Worm (Caenorhabditis elegans): ENCODE data around the gene K08D8.3.

Gene K08D8.3

DNA sequence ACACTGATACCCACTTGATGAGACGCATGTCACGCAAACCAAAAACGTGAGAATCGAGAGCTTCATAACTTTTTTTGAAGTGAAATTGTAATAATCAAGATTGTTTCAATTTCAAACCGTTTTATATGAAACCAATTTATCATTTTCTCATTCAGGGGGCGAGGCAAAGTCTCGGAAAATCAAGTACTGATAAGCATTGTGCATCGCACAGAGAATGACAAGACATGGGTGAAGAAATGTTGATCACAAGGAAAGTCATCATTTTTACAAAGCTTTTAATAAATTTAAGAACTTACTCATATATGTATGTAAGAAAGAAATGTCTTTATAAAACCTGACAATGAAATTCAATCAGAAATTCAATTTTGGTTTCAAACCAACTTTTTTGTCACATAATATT is at the start of gene K08D8.3:
K08D8.3 (minus strand) TSS at position 131 of the 400 bp plus-strand sequence.
- no peak for TF ChIP-seq unc-62 (GFP tag; optimal IDR thresholded peaks at IDR 0.05)

DNA sequence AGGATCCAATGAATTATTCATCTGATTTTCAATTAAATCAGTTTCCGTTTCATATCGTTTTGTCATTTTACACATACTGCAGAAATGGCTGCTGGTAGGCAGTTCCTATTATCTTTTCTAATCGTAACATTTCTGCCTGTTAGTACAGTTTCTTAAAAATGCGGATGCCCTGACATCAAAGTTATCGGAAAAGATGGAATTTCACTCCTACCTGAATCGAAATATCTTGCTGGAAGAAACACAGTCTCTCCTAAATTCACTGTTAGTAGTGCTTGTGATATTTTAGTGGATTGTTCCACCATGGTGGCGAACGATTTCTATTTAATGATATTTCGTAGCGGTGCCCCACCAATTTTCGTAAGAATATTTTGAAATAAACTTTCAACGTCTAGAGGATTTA is 42.0 kb upstream of the K08D8.3 start, which contains the start of gene F55G11.10:
F55G11.10 (plus strand) TSS at position 301 of the 400 bp plus-strand sequence.
- no peak for TF ChIP-seq unc-62 (GFP tag; optimal IDR thresholded peaks at IDR 0.05)

- no peak for TF ChIP-seq unc-62 (GFP tag; optimal IDR thresholded peaks at IDR 0.05)
Measured at ce11 chrIV:12946488-12946887, 40.0 kb upstream of the K08D8.3 start, which contains the start of gene F55G11.1. Gene F55G11.1, minus strand, starts transcription at chrIV:12946588.

- no peak for TF ChIP-seq unc-62 (GFP tag; optimal IDR thresholded peaks at IDR 0.05)
Measured at ce11 chrIV:12942633-12943032, 36.2 kb upstream of the K08D8.3 start, which contains the start of gene dct-19. Gene dct-19, plus strand, starts transcription at chrIV:12942933.

DNA sequence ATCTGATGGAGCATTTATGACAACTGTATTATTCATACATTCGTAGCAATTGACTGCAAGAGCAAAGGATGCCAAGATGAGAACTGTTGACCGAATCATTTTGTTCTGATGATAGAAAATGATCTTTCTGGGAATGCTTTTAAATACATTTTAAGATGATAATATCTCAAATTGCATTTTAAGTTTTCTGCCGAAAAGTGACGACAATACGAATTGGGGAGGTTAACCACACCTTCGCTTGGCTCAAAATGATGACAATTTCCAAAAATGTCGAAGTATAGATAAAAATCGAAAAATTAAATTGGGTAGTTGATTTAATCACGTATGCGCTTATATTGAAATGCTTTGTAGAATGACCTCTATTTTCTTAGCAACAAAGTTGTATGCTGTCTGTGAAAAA is 34.8 kb upstream of the K08D8.3 start, which contains the start of gene dod-24:
dod-24 (minus strand) TSS at position 101 of the 400 bp plus-strand sequence.
- no peak for TF ChIP-seq unc-62 (GFP tag; optimal IDR thresholded peaks at IDR 0.05)

ce11 chrIV:12936221-12936776 is 29.8 kb upstream of the K08D8.3 start, which contains the start of the genes cld-1 and dod-21:
Gene cld-1, minus strand, starts transcription at chrIV:12936271.
Gene dod-21, plus strand, starts transcription at chrIV:12936738.
- TF ChIP-seq unc-62 (GFP tag; optimal IDR thresholded peaks at IDR 0.05): no peak

- TF ChIP-seq unc-62 (GFP tag; optimal IDR thresholded peaks at IDR 0.05): no peak
Measured at ce11 chrIV:12926639-12927038, 20.2 kb upstream of the K08D8.3 start, which contains the start of gene srlf-5. Gene srlf-5, minus strand, starts transcription at chrIV:12926739.

DNA sequence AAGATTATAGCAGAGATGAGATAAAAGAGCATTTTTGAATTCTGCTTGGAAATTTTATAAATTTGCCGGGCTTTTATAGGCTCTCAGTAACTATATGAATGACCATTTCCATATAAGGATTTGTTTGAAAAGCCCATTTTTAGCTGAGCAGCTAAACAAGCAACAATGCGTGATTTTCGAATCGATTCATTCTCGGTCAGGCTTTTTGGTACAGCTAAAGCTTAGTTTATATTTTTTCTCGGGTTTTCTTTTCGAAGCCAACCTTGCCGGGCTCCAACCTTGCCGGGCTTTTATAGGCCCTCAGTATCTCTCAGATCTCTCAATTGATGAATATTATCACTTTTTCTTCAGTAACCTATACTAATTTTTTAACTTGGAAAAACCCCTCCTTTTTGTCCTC is 17.9 kb upstream of the K08D8.3 start, which contains the start of gene srlf-4:
srlf-4 (minus strand) TSS at position 101 of the 400 bp plus-strand sequence.
- TF ChIP-seq unc-62 (GFP tag; optimal IDR thresholded peaks at IDR 0.05): no peak

DNA sequence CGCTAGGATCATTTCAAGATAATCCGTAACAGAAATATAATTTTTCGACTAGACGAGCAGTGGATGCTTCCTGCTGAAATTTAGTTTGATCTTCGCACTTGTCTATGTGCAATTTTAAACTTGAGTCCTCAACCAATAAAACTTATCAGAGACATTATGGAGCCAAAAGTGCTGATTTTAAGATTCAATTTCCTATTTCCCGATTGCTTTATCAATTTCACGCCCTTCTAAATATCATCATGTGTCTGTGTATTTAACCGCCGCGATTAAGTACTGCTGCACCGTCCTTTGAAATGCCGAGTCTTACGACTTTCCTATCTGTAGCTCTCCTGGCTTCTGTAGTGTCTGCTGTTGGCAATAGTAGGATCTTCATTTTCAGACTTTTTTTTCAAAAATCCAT is 14.6 kb upstream of the K08D8.3 start, which contains the start of gene C32H11.4:
C32H11.4 (plus strand) TSS at position 238 of the 400 bp plus-strand sequence.
- no peak for TF ChIP-seq unc-62 (GFP tag; optimal IDR thresholded peaks at IDR 0.05)

- TF ChIP-seq unc-62 (GFP tag; optimal IDR thresholded peaks at IDR 0.05): no peak
Measured at ce11 chrIV:12920553-12920952, 14.1 kb upstream of the K08D8.3 start.

- TF ChIP-seq unc-62 (GFP tag; optimal IDR thresholded peaks at IDR 0.05): no peak
Measured at ce11 chrIV:12918256-12918655, 11.8 kb upstream of the K08D8.3 start, which contains the start of gene C32H11.3. Gene C32H11.3, plus strand, starts transcription at chrIV:12918556.

ce11 chrIV:12915479-12915878 is 9.0 kb upstream of the K08D8.3 start, which contains the start of gene srz-15:
Gene srz-15, plus strand, starts transcription at chrIV:12915779.
- no peak for TF ChIP-seq unc-62 (GFP tag; optimal IDR thresholded peaks at IDR 0.05)

DNA sequence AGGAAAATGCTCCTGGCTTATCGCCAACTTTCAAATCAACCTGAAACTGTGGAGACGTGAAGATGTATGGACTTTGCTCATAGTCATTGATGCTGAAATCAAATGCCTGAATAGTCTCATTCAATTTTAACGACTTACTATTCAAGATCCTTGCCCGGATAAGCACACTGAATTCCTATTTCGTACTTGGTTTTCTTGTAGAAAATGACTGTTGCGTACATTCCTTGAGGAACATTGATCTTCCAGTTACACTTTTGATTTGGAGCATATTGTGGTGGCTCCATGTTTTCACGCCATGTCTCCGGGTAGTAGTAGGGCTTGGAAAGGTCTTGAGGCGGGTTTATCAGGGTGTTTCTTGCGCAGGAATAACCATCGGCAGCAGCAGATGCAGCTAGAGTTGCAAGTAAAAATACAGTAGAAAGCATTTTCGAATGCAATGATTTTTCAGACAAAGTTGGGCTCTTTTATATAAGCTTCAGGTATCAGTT is 8.1 kb upstream of the K08D8.3 start, which contains the start of gene irg-6:
irg-6 (minus strand) TSS at position 438 of the 488 bp plus-strand sequence.
- TF ChIP-seq unc-62 (GFP tag; optimal IDR thresholded peaks at IDR 0.05): no peak

DNA sequence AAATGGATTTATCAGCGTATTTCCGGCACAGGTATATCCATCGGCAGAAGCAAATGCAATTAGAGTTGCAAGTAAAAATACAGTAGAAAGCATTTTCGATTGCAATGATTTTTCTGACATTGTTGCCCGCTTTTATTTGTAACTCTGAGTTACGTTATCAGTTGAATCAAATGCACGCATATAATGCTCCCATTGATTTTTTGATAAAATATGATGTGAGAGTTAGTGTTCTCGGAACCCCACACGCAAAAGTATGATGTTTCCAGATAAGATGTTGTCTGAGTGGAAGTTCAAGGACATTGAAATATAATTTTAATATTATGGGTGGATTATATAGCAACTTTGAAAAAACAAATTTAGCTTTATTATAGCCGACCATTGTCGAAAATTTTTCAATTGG is 5.5 kb upstream of the K08D8.3 start, which contains the start of gene K08D8.5:
K08D8.5 (minus strand) TSS at position 140 of the 400 bp plus-strand sequence.
- no peak for TF ChIP-seq unc-62 (GFP tag; optimal IDR thresholded peaks at IDR 0.05)

DNA sequence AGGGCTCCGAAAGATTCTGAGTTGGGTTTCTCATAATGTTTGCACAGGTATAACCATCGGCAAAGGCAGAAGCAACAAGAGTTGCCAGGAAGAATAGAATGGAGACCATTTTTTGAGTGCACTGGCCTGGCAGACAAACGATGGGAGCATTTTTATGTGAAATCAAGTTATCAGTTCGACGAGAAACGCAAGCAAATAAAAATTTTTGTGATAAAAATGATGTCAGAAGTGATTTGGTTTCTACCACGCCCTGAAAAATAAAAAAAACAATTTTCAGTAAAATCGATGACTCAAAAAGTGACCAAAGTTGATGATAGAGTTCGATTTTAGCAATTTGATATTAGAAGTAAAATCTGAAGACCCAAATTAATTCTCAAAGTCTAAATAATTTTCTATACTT is 3.4 kb upstream of the K08D8.3 start, which contains the start of gene K08D8.4:
K08D8.4 (minus strand) TSS at position 128 of the 400 bp plus-strand sequence.
- TF ChIP-seq unc-62 (GFP tag; optimal IDR thresholded peaks at IDR 0.05): no peak

ce11 chrIV:12903687-12904086 is 2.8 kb downstream of the K08D8.3 start:
- TF ChIP-seq unc-62 (GFP tag; optimal IDR thresholded peaks at IDR 0.05): no peak
